Fruit fly (Drosophila melanogaster) whole organism, pupa: ENCODE data around the gene Gr77a.

Source experiments
- CG10348 ChIP-seq: fragments of 200-800 bp; sonication (Bioruptor generic); IDR thresholded peaks from 2 replicates; pipeline ENCODE4 v1.3.6; 2022; ENCODE audit warnings: missing biosample characterization, missing genetic modification characterization
- CG12605 ChIP-seq: fragments of 200-800 bp; sonication (Bioruptor generic); IDR thresholded peaks from 2 replicates; pipeline ENCODE4 v1.3.6; 2022; ENCODE audit warnings: missing biosample characterization, missing genetic modification characterization
- CG13204 ChIP-seq: fragments of 200-800 bp; sonication (Bioruptor generic); optimal IDR thresholded peaks from 2 replicates; lab custom pipeline; 2018; ENCODE audit warnings: missing biosample characterization, mild to moderate bottlenecking, missing genetic modification characterization, moderate library complexity
- CG14655 ChIP-seq: fragments of 200-800 bp; sonication (Bioruptor generic); optimal IDR thresholded peaks from 3 replicates; lab custom pipeline; 2017; ENCODE audit warnings: mild to moderate bottlenecking, missing biosample characterization, missing genetic modification reagents, missing genetic modification characterization
- CG15710 ChIP-seq: fragments of 200-800 bp; sonication (Bioruptor generic); optimal IDR thresholded peaks from 2 replicates; lab custom pipeline; 2018; ENCODE audit warnings: missing biosample characterization, mild to moderate bottlenecking, missing genetic modification characterization, moderate library complexity
- CG17806 ChIP-seq: fragments of 200-800 bp; sonication (Bioruptor generic); optimal IDR thresholded peaks from 2 replicates; lab custom pipeline; 2018; ENCODE audit warnings: missing biosample characterization, mild to moderate bottlenecking, missing genetic modification characterization, moderate library complexity
- CG32121 ChIP-seq: fragments of 200-800 bp; sonication (Bioruptor generic); IDR thresholded peaks from 2 replicates; pipeline ENCODE4 v1.3.6; 2022; ENCODE audit warnings: missing biosample characterization, missing genetic modification characterization
- CG34367 ChIP-seq: fragments of 200-800 bp; sonication (Bioruptor generic); optimal IDR thresholded peaks from 2 replicates; lab custom pipeline; 2018; ENCODE audit warnings: missing biosample characterization, mild to moderate bottlenecking, missing genetic modification characterization
- CG4496 ChIP-seq: fragments of 200-800 bp; sonication (Bioruptor generic); IDR thresholded peaks from 3 replicates; pipeline ENCODE4 v1.3.6; 2022; ENCODE audit warnings: missing biosample characterization, missing genetic modification characterization
- CG8159 ChIP-seq: fragments of 200-800 bp; sonication (Bioruptor generic); optimal IDR thresholded peaks from 3 replicates; lab custom pipeline; 2018; ENCODE audit warnings: missing biosample characterization, mild to moderate bottlenecking, missing genetic modification characterization, moderate library complexity
- CG8301 ChIP-seq: fragments of 200-800 bp; sonication (Bioruptor generic); optimal IDR thresholded peaks from 2 replicates; lab custom pipeline; 2018; ENCODE audit warnings: missing biosample characterization, mild to moderate bottlenecking, missing genetic modification characterization
- CG9948 ChIP-seq: fragments of 200-800 bp; sonication (Bioruptor generic); optimal IDR thresholded peaks from 2 replicates; lab custom pipeline; 2018; ENCODE audit warnings: missing biosample characterization, mild to moderate bottlenecking, missing genetic modification characterization, moderate library complexity
- D1 ChIP-seq: fragments of 200-800 bp; sonication (Bioruptor generic); optimal IDR thresholded peaks from 2 replicates; lab custom pipeline; 2018; ENCODE audit warnings: missing biosample characterization, mild to moderate bottlenecking, missing genetic modification characterization, moderate library complexity
- EcR ChIP-seq: fragments of 200-800 bp; sonication (Bioruptor generic); optimal IDR thresholded peaks from 3 replicates; lab custom pipeline; 2019; ENCODE audit warnings: missing biosample characterization, missing genetic modification characterization, mild to moderate bottlenecking, moderate library complexity, missing genetic modification reagents
- Ets98B ChIP-seq: fragments of 200-800 bp; sonication (Bioruptor generic); IDR thresholded peaks from 2 replicates; pipeline ENCODE4 v1.3.6; 2022; ENCODE audit warnings: missing biosample characterization, missing genetic modification characterization
- Pif1A ChIP-seq: fragments of 200-800 bp; sonication (Bioruptor generic); optimal IDR thresholded peaks from 3 replicates; lab custom pipeline; 2016; ENCODE audit warnings: missing biosample characterization, missing genetic modification characterization
- Pif1B ChIP-seq: fragments of 200-800 bp; sonication (Bioruptor generic); optimal IDR thresholded peaks from 3 replicates; lab custom pipeline; 2016; ENCODE audit warnings: missing biosample characterization, missing genetic modification characterization
- Snoo ChIP-seq: fragments of 200-800 bp; sonication (Bioruptor generic); optimal IDR thresholded peaks from 3 replicates; lab custom pipeline; 2017; ENCODE audit warnings: missing biosample characterization, mild to moderate bottlenecking, missing genetic modification characterization, inconsistent platforms
- fd96Ca ChIP-seq: fragments of 200-800 bp; sonication (Bioruptor generic); IDR thresholded peaks from 3 replicates; pipeline ENCODE4 v1.3.6; 2022; ENCODE audit warnings: missing biosample characterization, missing genetic modification characterization
- gl ChIP-seq: fragments of 200-800 bp; sonication (Bioruptor generic); optimal IDR thresholded peaks from 2 replicates; lab custom pipeline; 2018; ENCODE audit warnings: missing biosample characterization, mild to moderate bottlenecking, missing genetic modification characterization
- rn ChIP-seq: fragments of 200-800 bp; sonication (Bioruptor generic); IDR thresholded peaks from 2 replicates; pipeline ENCODE4 v1.3.6; 2022; ENCODE audit warnings: missing biosample characterization, missing genetic modification characterization

Gr77a gene

dm6 chr3L:20778224-20779063 is 39.2 kb upstream of the Gr77a start, which contains the start of the genes Pex16 and Pex14:
Pex16 (minus strand) TSS chr3L:20778264.
Pex14 (plus strand) TSS chr3L:20778799.
- no peak for TF ChIP-seq Ets98B (GFP tag; lab: Robert Waterston, UW)
- TF ChIP-seq CG4496 (GFP tag; lab: Robert Waterston, UW): peak; percentile 81
- TF ChIP-seq Snoo (tag; lab: Kevin White, UChicago): peak; percentile 54
- no peak for TF ChIP-seq CG12605
- peak; percentile 38 for TF ChIP-seq CG34367
- TF ChIP-seq CG32121 (GFP tag; lab: Robert Waterston, UW): peak; percentile 39; the same call in 1 of the 2 replicates
- peak; percentile 64 for TF ChIP-seq CG8159 (tag; lab: Kevin White, UChicago)
- peak; percentile 52 for TF ChIP-seq CG9948 (tag; lab: Kevin White, UChicago)
- no peak for TF ChIP-seq EcR
- TF ChIP-seq CG14655 (GFP tag; lab: Kevin White, UChicago): no peak
- no peak for TF ChIP-seq Pif1B (GFP tag; lab: Kevin White, UChicago)
- TF ChIP-seq Pif1A (GFP tag; lab: Kevin White, UChicago): no peak
- TF ChIP-seq CG13204 (GFP tag; lab: Kevin White, UChicago): no peak
- TF ChIP-seq CG8301 (tag; lab: Kevin White, UChicago): peak; percentile 51
- TF ChIP-seq gl (tag; lab: Kevin White, UChicago): no peak
- TF ChIP-seq fd96Ca: peak; percentile 74
- peak; percentile 58 for TF ChIP-seq rn (GFP tag; lab: Robert Waterston, UW)
- peak; percentile 53 for TF ChIP-seq CG15710
- peak; percentile 49 for TF ChIP-seq CG17806 (tag; lab: Kevin White, UChicago)

DNA sequence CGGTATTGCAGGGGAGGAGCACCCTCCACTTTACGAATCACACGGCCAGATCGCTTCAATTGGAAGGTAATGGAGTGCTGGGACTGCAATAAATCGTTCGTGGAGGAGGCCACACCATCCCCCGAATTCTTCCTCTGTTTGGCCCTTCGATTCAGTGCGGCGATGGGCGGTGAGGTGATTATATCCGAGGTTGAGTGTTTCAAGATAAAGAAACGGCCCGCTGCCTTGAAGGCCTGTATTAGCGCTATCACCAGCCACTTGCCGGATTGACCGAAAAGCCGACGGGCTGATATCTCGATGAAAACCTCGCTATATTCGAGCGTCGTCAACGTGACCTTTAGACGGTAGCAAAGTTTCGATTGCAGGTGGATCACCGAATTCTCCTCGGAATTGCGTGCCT is 38.3 kb upstream of the Gr77a start:
- no peak for TF ChIP-seq CG14655 (GFP tag; lab: Kevin White, UChicago)
- no peak for TF ChIP-seq Pif1B (GFP tag; lab: Kevin White, UChicago)
- TF ChIP-seq gl (tag; lab: Kevin White, UChicago): no peak
- no peak for TF ChIP-seq CG15710
- no peak for TF ChIP-seq CG17806 (tag; lab: Kevin White, UChicago)
- TF ChIP-seq CG9948 (tag; lab: Kevin White, UChicago): no peak
- no peak for TF ChIP-seq CG10348
- no peak for TF ChIP-seq CG34367
- TF ChIP-seq Ets98B (GFP tag; lab: Robert Waterston, UW): no peak
- TF ChIP-seq Snoo (tag; lab: Kevin White, UChicago): no peak
- no peak for TF ChIP-seq fd96Ca
- no peak for TF ChIP-seq D1 (tag; lab: Kevin White, UChicago)
- TF ChIP-seq CG13204 (GFP tag; lab: Kevin White, UChicago): no peak
- TF ChIP-seq CG32121 (GFP tag; lab: Robert Waterston, UW): no peak
- no peak for TF ChIP-seq CG8159 (tag; lab: Kevin White, UChicago)
- no peak for TF ChIP-seq CG12605
- no peak for TF ChIP-seq Pif1A (GFP tag; lab: Kevin White, UChicago)
- no peak for TF ChIP-seq CG8301 (tag; lab: Kevin White, UChicago)

dm6 chr3L:20772647-20773015 is 33.4 kb upstream of the Gr77a start:
- TF ChIP-seq CG10348: no peak

dm6 chr3L:20771891-20772646 is 32.8 kb upstream of the Gr77a start:
- peak; percentile 81 for TF ChIP-seq CG17806 (tag; lab: Kevin White, UChicago)
- TF ChIP-seq Pif1A (GFP tag; lab: Kevin White, UChicago): peak; percentile 84
- TF ChIP-seq CG32121 (GFP tag; lab: Robert Waterston, UW): peak; percentile 86
- TF ChIP-seq CG12605: peak; percentile 89
- peak; percentile 88 for TF ChIP-seq Ets98B (GFP tag; lab: Robert Waterston, UW)
- peak; percentile 86 for TF ChIP-seq Pif1B (GFP tag; lab: Kevin White, UChicago)
- no peak for TF ChIP-seq D1 (tag; lab: Kevin White, UChicago)
- no peak for TF ChIP-seq EcR
- TF ChIP-seq CG14655 (GFP tag; lab: Kevin White, UChicago): peak; percentile 80
- no peak for TF ChIP-seq CG10348
- peak; percentile 73 for TF ChIP-seq CG15710
- peak; percentile 67; the same call in 2 of the 3 replicates for TF ChIP-seq fd96Ca
- peak; percentile 79 for TF ChIP-seq CG34367
- peak; percentile 77 for TF ChIP-seq CG8159 (tag; lab: Kevin White, UChicago)
- peak; percentile 69 for TF ChIP-seq rn (GFP tag; lab: Robert Waterston, UW)
- peak; percentile 52 for TF ChIP-seq gl (tag; lab: Kevin White, UChicago)
- TF ChIP-seq CG4496 (GFP tag; lab: Robert Waterston, UW): peak; percentile 89
- TF ChIP-seq Snoo (tag; lab: Kevin White, UChicago): peak; percentile 67
- TF ChIP-seq CG9948 (tag; lab: Kevin White, UChicago): peak; percentile 76
- peak; percentile 84 for TF ChIP-seq CG8301 (tag; lab: Kevin White, UChicago)
- no peak for TF ChIP-seq CG13204 (GFP tag; lab: Kevin White, UChicago)
- TF ChIP-seq, all 21 proteins: peak for 17
